Worm (Caenorhabditis elegans) whole organism, young adult: ENCODE data around the gene best-14.

Source experiments
- F10E7.11 ChIP-seq: sonication (generic microtip); optimal IDR thresholded peaks from 2 replicates; lab custom pipeline; 2017; ENCODE audit warnings: mild to moderate bottlenecking, missing genetic modification characterization, moderate library complexity, missing compliant biosample characterization
- F22D6.2 ChIP-seq: sonication (generic microtip); optimal IDR thresholded peaks from 2 replicates; lab custom pipeline; 2016; ENCODE audit warnings: mild to moderate bottlenecking, missing genetic modification characterization, missing compliant biosample characterization
- F23B12.7 ChIP-seq: sonication (generic microtip); optimal IDR thresholded peaks from 2 replicates; lab custom pipeline; 2017; ENCODE audit warnings: missing genetic modification characterization, mild to moderate bottlenecking, missing compliant biosample characterization, antibody characterized with exemption, moderate library complexity; ENCODE audit not compliant: insufficient read depth
- F39B2.1 ChIP-seq: fragments of 200-800 bp; sonication (Bioruptor generic); IDR thresholded peaks from 2 replicates; pipeline ENCODE4 v1.3.6; 2022; ENCODE audit warnings: missing genetic modification reagents, missing genetic modification characterization, missing compliant biosample characterization
- F52B5.7 ChIP-seq: sonication (generic microtip); optimal IDR thresholded peaks from 2 replicates; lab custom pipeline; 2016; ENCODE audit warnings: mild to moderate bottlenecking, missing genetic modification characterization, missing compliant biosample characterization
- F55B11.4 ChIP-seq: sonication (generic microtip); optimal IDR thresholded peaks from 2 replicates; lab custom pipeline; 2016; ENCODE audit warnings: missing compliant biosample characterization, missing genetic modification characterization, borderline replicate concordance; ENCODE audit not compliant: insufficient read depth
- K12H6.12 ChIP-seq: fragments of 200-800 bp; sonication (Bioruptor generic); optimal IDR thresholded peaks from 2 replicates; lab custom pipeline; 2018; ENCODE audit warnings: mild to moderate bottlenecking, missing genetic modification characterization, missing compliant biosample characterization
- Y53F4B.3 ChIP-seq: fragments of 200-800 bp; sonication (Bioruptor generic); IDR thresholded peaks from 2 replicates; pipeline ENCODE4 v1.3.6; 2022; ENCODE audit warnings: missing genetic modification reagents, missing genetic modification characterization, missing compliant biosample characterization
- Y53G8AR.9 ChIP-seq: fragments of 200-800 bp; sonication (Bioruptor generic); conservative IDR thresholded peaks from 2 replicates; pipeline ENCODE4 v1.3.6; 2022; ENCODE audit warnings: missing genetic modification reagents, missing genetic modification characterization, missing compliant biosample characterization
- Y56A3A.18 ChIP-seq: fragments of 200-800 bp; sonication (Bioruptor generic); IDR thresholded peaks from 2 replicates; pipeline ENCODE4 v1.3.6; 2022; ENCODE audit warnings: missing genetic modification reagents, missing genetic modification characterization, missing compliant biosample characterization
- Y67H2A.10 ChIP-seq: fragments of 200-800 bp; sonication (Bioruptor generic); conservative IDR thresholded peaks from 2 replicates; pipeline ENCODE4 v1.3.6; 2022; ENCODE audit warnings: missing genetic modification reagents, missing genetic modification characterization, missing compliant biosample characterization
- aptf-3 ChIP-seq: fragments of 200-800 bp; sonication (Bioruptor generic); IDR thresholded peaks from 2 replicates; pipeline ENCODE4 v1.3.6; 2022; ENCODE audit warnings: missing genetic modification characterization, missing compliant biosample characterization
- attf-3 ChIP-seq: fragments of 200-800 bp; sonication (Bioruptor generic); conservative IDR thresholded peaks from 2 replicates; pipeline ENCODE4 v1.3.6; 2022; ENCODE audit warnings: missing genetic modification reagents, missing genetic modification characterization, missing compliant biosample characterization
- attf-5 ChIP-seq: fragments of 200-800 bp; sonication (Bioruptor generic); optimal IDR thresholded peaks from 2 replicates; lab custom pipeline; 2018; ENCODE audit warnings: mild to moderate bottlenecking, missing genetic modification characterization, missing compliant biosample characterization
- ceh-40 ChIP-seq: fragments of 200-800 bp; sonication (Bioruptor generic); IDR thresholded peaks from 2 replicates; pipeline ENCODE4 v1.3.6; 2022; ENCODE audit warnings: missing genetic modification characterization, missing compliant biosample characterization
- gei-17 ChIP-seq: fragments of 200-800 bp; sonication (Bioruptor generic); optimal IDR thresholded peaks from 2 replicates; lab custom pipeline; 2018; ENCODE audit warnings: mild to moderate bottlenecking, missing genetic modification characterization, missing compliant biosample characterization
- hlh-12 ChIP-seq: sonication (generic microtip); optimal IDR thresholded peaks from 2 replicates; lab custom pipeline; 2016; ENCODE audit warnings: missing genetic modification characterization, missing compliant biosample characterization
- hmg-1.2 ChIP-seq: fragments of 200-800 bp; sonication (Bioruptor generic); IDR thresholded peaks from 2 replicates; pipeline ENCODE4 v1.3.6; 2022; ENCODE audit warnings: missing genetic modification reagents, missing genetic modification characterization, missing compliant biosample characterization
- hmg-20 ChIP-seq: fragments of 200-800 bp; sonication (Bioruptor generic); IDR thresholded peaks from 2 replicates; pipeline ENCODE4 v1.3.6; 2022; ENCODE audit warnings: missing genetic modification reagents, missing genetic modification characterization, missing compliant biosample characterization
- mcd-1 ChIP-seq: fragments of 200-800 bp; sonication (Bioruptor generic); IDR thresholded peaks from 2 replicates; pipeline ENCODE4 v1.3.6; 2022; ENCODE audit warnings: missing genetic modification reagents, missing genetic modification characterization, missing compliant biosample characterization
- nfya-2 ChIP-seq: fragments of 200-800 bp; sonication (Bioruptor generic); IDR thresholded peaks from 2 replicates; pipeline ENCODE4 v1.3.6; 2022; ENCODE audit warnings: missing genetic modification reagents, missing genetic modification characterization, missing compliant biosample characterization
- nhr-179 ChIP-seq: sonication (generic microtip); optimal IDR thresholded peaks from 2 replicates; lab custom pipeline; 2016; ENCODE audit warnings: mild to moderate bottlenecking, missing genetic modification characterization, missing compliant biosample characterization
- nhr-27 ChIP-seq: fragments of 200-800 bp; sonication (Bioruptor generic); optimal IDR thresholded peaks from 2 replicates; lab custom pipeline; 2018; ENCODE audit warnings: mild to moderate bottlenecking, missing genetic modification characterization, moderate library complexity, missing compliant biosample characterization
- pha-4 ChIP-seq: fragments of 150-350 bp; sonication (generic microtip); optimal IDR thresholded peaks from 2 replicates; lab custom pipeline; 2014; ENCODE audit warnings: missing biosample characterization, missing genetic modification reagents, missing genetic modification characterization
- rcor-1 ChIP-seq: fragments of 200-800 bp; sonication (Bioruptor generic); IDR thresholded peaks from 2 replicates; pipeline ENCODE4 v1.3.6; 2022; ENCODE audit warnings: missing genetic modification reagents, missing genetic modification characterization, missing compliant biosample characterization
- rec-8 ChIP-seq, 2 experiments: sonication (generic microtip); optimal IDR thresholded peaks; 2 replicates each; lab custom pipeline; 2016; ENCODE audit warnings: mild to moderate bottlenecking in 2 of 2, missing genetic modification characterization in 2 of 2, missing genetic modification reagents in 2 of 2, missing genotype in 2 of 2, missing biosample characterization in 1 of 2, missing compliant biosample characterization in 1 of 2, moderate library complexity in 1 of 2
- snpc-4 ChIP-seq, 5 experiments: fragments of 150-350 bp in 1 of 5; sonication (generic microtip) in 4 of 5; optimal IDR thresholded peaks; 2 replicates each; lab custom pipeline; 2014 to 2018; ENCODE audit warnings: missing genetic modification characterization in 5 of 5, missing biosample characterization in 3 of 5, antibody characterized with exemption in 2 of 5, mild to moderate bottlenecking in 2 of 5, missing compliant biosample characterization in 2 of 5, missing genotype in 2 of 5, moderate library complexity in 2 of 5, missing genetic modification reagents in 1 of 5
- sptf-2 ChIP-seq: fragments of 200-800 bp; sonication (Bioruptor generic); optimal IDR thresholded peaks from 2 replicates; lab custom pipeline; 2018; ENCODE audit warnings: mild to moderate bottlenecking, missing genetic modification characterization, missing compliant biosample characterization
- tbp1 ChIP-seq: fragments of 200-800 bp; sonication (Bioruptor generic); optimal IDR thresholded peaks from 2 replicates; lab custom pipeline; 2018; ENCODE audit warnings: mild to moderate bottlenecking, missing genetic modification characterization, missing compliant biosample characterization
- zfh-2 ChIP-seq: fragments of 200-800 bp; sonication (Bioruptor generic); conservative IDR thresholded peaks from 2 replicates; pipeline ENCODE4 v1.3.6; 2022; ENCODE audit warnings: missing genetic modification reagents, missing genetic modification characterization, missing compliant biosample characterization
- ztf-26 ChIP-seq: sonication (generic microtip); optimal IDR thresholded peaks from 2 replicates; lab custom pipeline; 2017; ENCODE audit warnings: missing genetic modification characterization, missing compliant biosample characterization
- ztf-6 ChIP-seq: fragments of 200-800 bp; sonication (Bioruptor generic); IDR thresholded peaks from 2 replicates; pipeline ENCODE4 v1.3.6; 2022; ENCODE audit warnings: missing genetic modification reagents, missing genetic modification characterization, missing compliant biosample characterization

best-14 gene

ce11 chrV:10572614-10573013 lies 14.8 kb downstream of the best-14 start, which contains the start of gene del-6:
del-6 (plus strand) TSS chrV:10572914.
- no peak for TF ChIP-seq rec-8 (tag; optimal IDR thresholded peaks at IDR 0.05; lab: Kevin White, UChicago)
- TF ChIP-seq F39B2.1 (GFP tag; lab: Robert Waterston, UW): no peak
- TF ChIP-seq rcor-1 (GFP tag; lab: Robert Waterston, UW): no peak
- no peak for TF ChIP-seq Y53F4B.3 (GFP tag; lab: Robert Waterston, UW)
- no peak for TF ChIP-seq F23B12.7
- TF ChIP-seq F22D6.2: no peak
- no peak for TF ChIP-seq ztf-26 (tag; lab: Kevin White, UChicago)
- no peak for TF ChIP-seq gei-17 (GFP tag; lab: Kevin White, UChicago)
- no peak for TF ChIP-seq zfh-2
- TF ChIP-seq attf-5 (GFP tag; lab: Kevin White, UChicago): no peak
- no peak for TF ChIP-seq attf-3 (GFP tag; lab: Robert Waterston, UW)
- TF ChIP-seq Y56A3A.18 (GFP tag; lab: Robert Waterston, UW): no peak
- no peak for TF ChIP-seq K12H6.12 (tag; lab: Kevin White, UChicago)

ce11 chrV:10574197-10574596 lies 16.4 kb downstream of the best-14 start:
- no peak for TF ChIP-seq hlh-12 (tag; lab: Kevin White, UChicago)
- TF ChIP-seq F10E7.11 (tag; lab: Kevin White, UChicago): no peak
- TF ChIP-seq tbp1: no peak
- no peak for TF ChIP-seq pha-4 (tag; lab: Kevin White, UChicago)
- TF ChIP-seq sptf-2 (GFP tag; lab: Kevin White, UChicago): no peak
- TF ChIP-seq nfya-2 (GFP tag; lab: Robert Waterston, UW): no peak

- TF ChIP-seq mcd-1 (GFP tag; lab: Robert Waterston, UW) (0 out of 2 replicates have a peak, but pooled peaks have one; percentile 9), F39B2.1 (GFP tag; lab: Robert Waterston, UW) (no peak), snpc-4 (GFP tag; optimal IDR thresholded peaks at IDR 0.05; lab: Kevin White, UChicago) (no peak), snpc-4 (tag; optimal IDR thresholded peaks at IDR 0.05; lab: Kevin White, UChicago) (no peak), Y56A3A.18 (GFP tag; lab: Robert Waterston, UW) (no peak), aptf-3 (GFP tag; lab: Robert Waterston, UW) (no peak), F55B11.4 (tag; lab: Kevin White, UChicago) (no peak), hmg-1.2 (GFP tag; lab: Robert Waterston, UW) (no peak), ztf-6 (GFP tag; lab: Robert Waterston, UW) (no peak)
These were observed 18.5 kb downstream of the best-14 start, which contains the start of gene vps-54 for ce11 chrV:10576319-10576718. vps-54 (minus strand) TSS chrV:10576419.

ce11 chrV:10578226-10578625 lies 20.4 kb downstream of the best-14 start, which contains the start of gene mics-1:
mics-1 (minus strand) TSS chrV:10578326.
- no peak for TF ChIP-seq Y67H2A.10 (GFP tag; lab: Robert Waterston, UW)
- TF ChIP-seq nhr-179 (tag; lab: Kevin White, UChicago): no peak
- TF ChIP-seq nhr-27 (tag; lab: Kevin White, UChicago): no peak
- no peak for TF ChIP-seq hmg-20 (GFP tag; lab: Robert Waterston, UW)
- TF ChIP-seq Y53G8AR.9: 0 out of 2 replicates have a peak, but pooled peaks have one; percentile 33
- TF ChIP-seq ceh-40: no peak
- no peak for TF ChIP-seq F52B5.7 (tag; lab: Kevin White, UChicago)
- TF ChIP-seq hmg-1.2 (GFP tag; lab: Robert Waterston, UW): no peak
